Worm (Caenorhabditis elegans): ENCODE results near the gene Y38E10A.1.

DNA sequence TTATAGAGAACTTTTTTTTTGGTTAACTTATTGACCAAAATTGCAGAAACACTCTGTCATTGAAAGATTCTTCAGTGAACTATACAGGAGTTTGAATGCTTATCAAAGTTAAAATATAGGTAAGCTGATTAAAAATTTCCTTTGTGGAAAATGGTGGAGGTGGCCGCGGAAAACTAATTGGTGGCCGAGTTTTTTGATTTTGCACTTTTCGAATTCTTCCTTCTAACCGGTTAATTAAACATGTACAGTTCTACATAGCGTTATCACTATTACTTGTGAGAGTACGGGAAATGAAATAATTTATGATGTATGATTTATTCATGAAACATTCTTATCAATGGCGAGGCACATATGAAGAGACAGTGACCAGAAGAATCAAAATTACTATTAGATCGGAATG lies 7.3 kb upstream of the Y38E10A.1 start, which contains the start of gene clec-8:
- TF ChIP-seq flt-1 (GFP tag; IDR thresholded peaks at IDR 0.05): no peak
- TF ChIP-seq ama-1 (optimal IDR thresholded peaks at IDR 0.05): no peak
- TF ChIP-seq tbx-11 (GFP tag; IDR thresholded peaks at IDR 0.05): no peak
- TF ChIP-seq hmbx-1 (tag; optimal IDR thresholded peaks at IDR 0.05): no peak
- TF ChIP-seq scrt-1 (GFP tag; IDR thresholded peaks at IDR 0.05): no peak
- TF ChIP-seq ceh-13 (GFP tag; optimal IDR thresholded peaks at IDR 0.05): no peak
- TF ChIP-seq tbx-37 (GFP tag; conservative IDR thresholded peaks at IDR 0.05): no peak
- no peak for TF ChIP-seq tra-4 (tag; optimal IDR thresholded peaks at IDR 0.05)
- no peak for TF ChIP-seq ceh-36 (tag; optimal IDR thresholded peaks at IDR 0.05)
- no peak for TF ChIP-seq F13C5.2 (tag; optimal IDR thresholded peaks at IDR 0.05)

Measured in whole organism, early embryonic.